Fruit fly (Drosophila melanogaster): Measurements from ENCODE around the gene Tollo.
A peak's percentile ranks its signal among the peaks of the same experiment; 100 is the strongest.

The Tollo gene

dm6 chr3L:15207544-15207943, 27.9 kb upstream of the Tollo start, which contains the start of gene Prx1:
Gene Prx1 (plus strand): TSS chr3L:15207844.
- no peak for TF ChIP-seq CG17801 (GFP tag; optimal IDR thresholded peaks at IDR 0.05; ENCODE audit: partially characterized antibody)

dm6 chr3L:15208695-15209450, 26.5 kb upstream of the Tollo start:
- no peak for TF ChIP-seq CG17801 (GFP tag; optimal IDR thresholded peaks at IDR 0.05; ENCODE audit: partially characterized antibody)

- TF ChIP-seq CG17801 (GFP tag; optimal IDR thresholded peaks at IDR 0.05; ENCODE audit: partially characterized antibody): no peak
Measured at dm6 chr3L:15211845-15212619, 23.4 kb upstream of the Tollo start.

dm6 chr3L:15214348-15215238, 20.8 kb upstream of the Tollo start:
- no peak for TF ChIP-seq CG17801 (GFP tag; optimal IDR thresholded peaks at IDR 0.05; ENCODE audit: partially characterized antibody)

- no peak for TF ChIP-seq CG17801 (GFP tag; optimal IDR thresholded peaks at IDR 0.05; ENCODE audit: partially characterized antibody)
Measured at dm6 chr3L:15220322-15220721, 15.1 kb upstream of the Tollo start.

dm6 chr3L:15222271-15222670, 13.1 kb upstream of the Tollo start:
- no peak for TF ChIP-seq CG17801 (GFP tag; optimal IDR thresholded peaks at IDR 0.05; ENCODE audit: partially characterized antibody)

- TF ChIP-seq CG17801 (GFP tag; optimal IDR thresholded peaks at IDR 0.05; ENCODE audit: partially characterized antibody): no peak
Measured at dm6 chr3L:15223761-15224160, 11.7 kb upstream of the Tollo start.

dm6 chr3L:15224631-15225030, 10.8 kb upstream of the Tollo start:
- TF ChIP-seq CG17801 (GFP tag; optimal IDR thresholded peaks at IDR 0.05; ENCODE audit: partially characterized antibody): no peak

dm6 chr3L:15225689-15226088, 9.7 kb upstream of the Tollo start:
- no peak for TF ChIP-seq CG17801 (GFP tag; optimal IDR thresholded peaks at IDR 0.05; ENCODE audit: partially characterized antibody)

- no peak for TF ChIP-seq CG17801 (GFP tag; optimal IDR thresholded peaks at IDR 0.05; ENCODE audit: partially characterized antibody)
Measured at dm6 chr3L:15226608-15227007, 8.8 kb upstream of the Tollo start.

dm6 chr3L:15227533-15228124, 7.8 kb upstream of the Tollo start:
- no peak for TF ChIP-seq CG17801 (GFP tag; optimal IDR thresholded peaks at IDR 0.05; ENCODE audit: partially characterized antibody)

- no peak for TF ChIP-seq CG17801 (GFP tag; optimal IDR thresholded peaks at IDR 0.05; ENCODE audit: partially characterized antibody)
Measured at dm6 chr3L:15229447-15229846, 6.0 kb upstream of the Tollo start.

- peak; percentile 63 for TF ChIP-seq CG17801 (GFP tag; optimal IDR thresholded peaks at IDR 0.05; ENCODE audit: partially characterized antibody)
Measured at dm6 chr3L:15230178-15230856, 5.1 kb upstream of the Tollo start.

dm6 chr3L:15231167-15231566, 4.3 kb upstream of the Tollo start:
- TF ChIP-seq CG17801 (GFP tag; optimal IDR thresholded peaks at IDR 0.05; ENCODE audit: partially characterized antibody): no peak

Measured in ovary, adult (tissue).